Worm (Caenorhabditis elegans) whole organism, mixed stage, embryonic: Measurements from ENCODE around the gene F20B10.3.

Source experiments
- bed-3 ChIP-seq: fragments of 200-800 bp; sonication (Bioruptor generic); optimal IDR thresholded peaks from 3 replicates; lab custom pipeline; 2018; ENCODE audit warnings: mild to moderate bottlenecking, missing genetic modification characterization, moderate library complexity, missing compliant biosample characterization
- blmp-1 ChIP-seq: fragments of 150-350 bp; optimal IDR thresholded peaks from 2 replicates; lab custom pipeline; 2014; ENCODE audit warnings: missing biosample characterization, missing genetic modification characterization
- ceh-43 ChIP-seq: fragments of 200-800 bp; sonication (Bioruptor generic); optimal IDR thresholded peaks from 2 replicates; lab custom pipeline; 2018; ENCODE audit warnings: mild to moderate bottlenecking, missing genetic modification characterization, moderate library complexity, missing compliant biosample characterization
- ces-1 ChIP-seq: fragments of 150-350 bp; optimal IDR thresholded peaks from 2 replicates; lab custom pipeline; 2014; ENCODE audit warnings: missing biosample characterization, missing genetic modification reagents, missing genetic modification characterization
- elt-3 ChIP-seq: fragments of 150-350 bp; optimal IDR thresholded peaks from 2 replicates; lab custom pipeline; 2014; ENCODE audit warnings: missing biosample characterization, missing genetic modification characterization
- flh-1 ChIP-seq: fragments of 200-800 bp; sonication (Bioruptor generic); optimal IDR thresholded peaks from 2 replicates; lab custom pipeline; 2018; ENCODE audit warnings: mild to moderate bottlenecking, missing genetic modification characterization, moderate library complexity, missing compliant biosample characterization
- ham-2 ChIP-seq: fragments of 200-800 bp; sonication (Bioruptor generic); optimal IDR thresholded peaks from 2 replicates; lab custom pipeline; 2018; ENCODE audit warnings: mild to moderate bottlenecking, missing genetic modification characterization, missing compliant biosample characterization
- hlh-1 ChIP-seq: fragments of 150-350 bp; optimal IDR thresholded peaks from 2 replicates; lab custom pipeline; 2014; ENCODE audit warnings: missing biosample characterization, missing genetic modification reagents, missing genetic modification characterization
- lin-13 ChIP-seq: fragments of 150-350 bp; optimal IDR thresholded peaks from 2 replicates; lab custom pipeline; 2014; ENCODE audit warnings: missing biosample characterization, missing genetic modification characterization
- lin-32 ChIP-seq: fragments of 200-800 bp; sonication (Bioruptor generic); optimal IDR thresholded peaks from 2 replicates; lab custom pipeline; 2018; ENCODE audit warnings: mild to moderate bottlenecking, missing genetic modification characterization, missing compliant biosample characterization
- lsy-2 ChIP-seq: fragments of 150-350 bp; optimal IDR thresholded peaks from 2 replicates; lab custom pipeline; 2014; ENCODE audit warnings: missing biosample characterization, missing genetic modification characterization
- mep-1 ChIP-seq: fragments of 150-350 bp; optimal IDR thresholded peaks from 2 replicates; lab custom pipeline; 2017; ENCODE audit warnings: missing biosample characterization, missing genetic modification reagents, missing genetic modification characterization, inconsistent platforms
- mls-2 ChIP-seq: sonication (generic microtip); optimal IDR thresholded peaks from 2 replicates; lab custom pipeline; 2016; ENCODE audit warnings: mild to moderate bottlenecking, missing genetic modification characterization, moderate library complexity, missing compliant biosample characterization
- nhr-12 ChIP-seq: fragments of 150-350 bp; optimal IDR thresholded peaks from 2 replicates; lab custom pipeline; 2014; ENCODE audit warnings: missing biosample characterization, missing genetic modification characterization
- nhr-2 ChIP-seq: fragments of 150-350 bp; optimal IDR thresholded peaks from 2 replicates; lab custom pipeline; 2014; ENCODE audit warnings: missing biosample characterization, missing genetic modification characterization
- nhr-237 ChIP-seq: fragments of 150-350 bp; optimal IDR thresholded peaks from 2 replicates; lab custom pipeline; 2014; ENCODE audit warnings: missing biosample characterization, missing genetic modification characterization
- nhr-76 ChIP-seq: sonication (generic microtip); optimal IDR thresholded peaks from 2 replicates; lab custom pipeline; 2017; ENCODE audit warnings: missing biosample characterization, missing genetic modification characterization
- sem-2 ChIP-seq: fragments of 200-800 bp; sonication (Bioruptor generic); optimal IDR thresholded peaks from 2 replicates; lab custom pipeline; 2018; ENCODE audit warnings: mild to moderate bottlenecking, missing genetic modification characterization, missing compliant biosample characterization
- snpc-4 ChIP-seq: fragments of 150-350 bp; optimal IDR thresholded peaks from 2 replicates; lab custom pipeline; 2014; ENCODE audit warnings: missing biosample characterization, missing genetic modification characterization
- tbx-8 ChIP-seq: fragments of 200-800 bp; sonication (Bioruptor generic); optimal IDR thresholded peaks from 2 replicates; lab custom pipeline; 2018; ENCODE audit warnings: mild to moderate bottlenecking, missing genetic modification characterization, moderate library complexity, missing compliant biosample characterization
- unc-120 ChIP-seq: sonication (generic microtip); optimal IDR thresholded peaks from 2 replicates; lab custom pipeline; 2017; ENCODE audit warnings: missing genetic modification characterization, missing compliant biosample characterization; ENCODE audit not compliant: poor library complexity, severe bottlenecking
- unc-39 ChIP-seq: fragments of 150-350 bp; optimal IDR thresholded peaks from 2 replicates; lab custom pipeline; 2014; ENCODE audit warnings: missing biosample characterization, missing genetic modification characterization
- unc-62 ChIP-seq: fragments of 150-350 bp; optimal IDR thresholded peaks from 2 replicates; lab custom pipeline; 2014; ENCODE audit warnings: missing biosample characterization, missing genetic modification reagents, missing genetic modification characterization
- zip-8 ChIP-seq: fragments of 150-350 bp; optimal IDR thresholded peaks from 2 replicates; lab custom pipeline; 2014; ENCODE audit warnings: missing biosample characterization, missing genetic modification characterization

F20B10.3 gene

ce11 chrIV:12124314-12125084 lies 43.5 kb upstream of the F20B10.3 start, which contains the start of gene dhhc-6:
Gene dhhc-6, plus strand, starts transcription at chrIV:12124952.
- TF ChIP-seq tbx-8 (GFP tag; lab: Kevin White, UChicago) (no peak), ham-2 (GFP tag; lab: Kevin White, UChicago) (no peak), ces-1 (no peak), bed-3 (GFP tag; lab: Kevin White, UChicago) (no peak), nhr-2 (tag; lab: Kevin White, UChicago) (no peak), flh-1 (GFP tag; lab: Kevin White, UChicago) (no peak), lin-32 (no peak), nhr-12 (tag; lab: Kevin White, UChicago) (no peak), nhr-237 (tag; lab: Kevin White, UChicago) (no peak), elt-3 (no peak), ceh-43 (no peak), hlh-1 (no peak), sem-2 (GFP tag; lab: Kevin White, UChicago) (no peak), unc-120 (tag; lab: Kevin White, UChicago) (no peak), mep-1 (no peak), unc-39 (no peak), nhr-76 (tag; lab: Kevin White, UChicago) (no peak)

ce11 chrIV:12126740-12127472 lies 41.1 kb upstream of the F20B10.3 start:
- TF ChIP-seq ces-1 (peak; percentile 89), lin-13 (tag; lab: Kevin White, UChicago) (no peak)
- TF ChIP-seq, all 35 proteins: peak for 1

- TF ChIP-seq unc-62 = no peak
- TF ChIP-seq blmp-1 = no peak
- peak; percentile 6 for TF ChIP-seq lsy-2
- no peak for TF ChIP-seq snpc-4 (tag; lab: Kevin White, UChicago)
- no peak for TF ChIP-seq elt-3
- TF ChIP-seq unc-120 (tag; lab: Kevin White, UChicago) = no peak
- TF ChIP-seq unc-39 = no peak
- TF ChIP-seq, all 35 proteins: peak for 1
Observed at ce11 chrIV:12127838-12128237, 40.2 kb upstream of the F20B10.3 start.

ce11 chrIV:12128708-12129107 lies 39.3 kb upstream of the F20B10.3 start:
- TF ChIP-seq unc-39 (no peak), mep-1 (no peak)

- TF ChIP-seq bed-3 (GFP tag; lab: Kevin White, UChicago) (no peak), tbx-8 (GFP tag; lab: Kevin White, UChicago) (no peak), unc-120 (tag; lab: Kevin White, UChicago) (no peak), zip-8 (tag; lab: Kevin White, UChicago) (no peak), unc-62 (no peak)
- TF ChIP-seq, all 35 proteins: peak for 0
Observed at ce11 chrIV:12129204-12129603, 38.8 kb upstream of the F20B10.3 start, which contains the start of gene lin-24. Gene lin-24, plus strand, starts transcription at chrIV:12129504.

- TF ChIP-seq ces-1 = peak; percentile 68
- TF ChIP-seq nhr-76 (tag; lab: Kevin White, UChicago) = no peak
Observed at ce11 chrIV:12131308-12132072, 36.6 kb upstream of the F20B10.3 start.

- no peak for TF ChIP-seq bed-3 (GFP tag; lab: Kevin White, UChicago)
- TF ChIP-seq nhr-2 (tag; lab: Kevin White, UChicago) = peak; percentile 91
- TF ChIP-seq mls-2 = no peak
- no peak for TF ChIP-seq ceh-43
- no peak for TF ChIP-seq unc-120 (tag; lab: Kevin White, UChicago)
- no peak for TF ChIP-seq ces-1
- no peak for TF ChIP-seq mep-1
Observed at ce11 chrIV:12133776-12134175, 34.3 kb upstream of the F20B10.3 start.
